Fruit fly (Drosophila melanogaster) S2 (cell line): ENCODE measurements around the gene asl.

ENCODE experiments used
- CG8478 ChIP-seq: fragments of >200 bp; optimal IDR thresholded peaks from 2 replicates; lab custom pipeline; 2018
- CTCF ChIP-seq, 2 experiments: fragments of >200 bp; optimal IDR thresholded peaks; 2 replicates each; lab custom pipeline; 2018

Gene asl

dm6 chr3R:5624115-5624878 is 18.0 kb upstream of the asl start, which contains the start of the genes Dph4, Spec2 and RpL13A:
Dph4 (minus strand) TSS chr3R:5624125.
Spec2 (minus strand) TSS chr3R:5624125.
RpL13A (plus strand) TSS chr3R:5624474.
- TF ChIP-seq CG8478 (lab: Kevin White, UChicago) (no peak), CTCF (optimal IDR thresholded peaks at IDR 0.05; lab: Kevin White, UChicago) (peak; percentile 47 to 55)

dm6 chr3R:5622985-5623630 is 16.8 kb upstream of the asl start:
- TF ChIP-seq CG8478 (lab: Kevin White, UChicago), result no peak

dm6 chr3R:5622406-5622752 is 16.0 kb upstream of the asl start:
- no peak for TF ChIP-seq CTCF (optimal IDR thresholded peaks at IDR 0.05; lab: Kevin White, UChicago)
- no peak for TF ChIP-seq CG8478 (lab: Kevin White, UChicago)

dm6 chr3R:5621714-5622405 is 15.5 kb upstream of the asl start:
- TF ChIP-seq CTCF (optimal IDR thresholded peaks at IDR 0.05; lab: Kevin White, UChicago) (no peak), CG8478 (lab: Kevin White, UChicago) (no peak)

dm6 chr3R:5620387-5620956 is 14.1 kb upstream of the asl start:
- TF ChIP-seq CTCF (optimal IDR thresholded peaks at IDR 0.05; lab: Kevin White, UChicago) (no peak), CG8478 (lab: Kevin White, UChicago) (no peak)

- TF ChIP-seq CTCF (optimal IDR thresholded peaks at IDR 0.05; lab: Kevin White, UChicago) (no peak), CG8478 (lab: Kevin White, UChicago) (no peak)
Observed at dm6 chr3R:5617923-5618623, 11.7 kb upstream of the asl start.

dm6 chr3R:5615484-5615883 is 9.1 kb upstream of the asl start:
- TF ChIP-seq CG8478 (lab: Kevin White, UChicago), result no peak
- TF ChIP-seq CTCF (optimal IDR thresholded peaks at IDR 0.05; lab: Kevin White, UChicago), result no peak

dm6 chr3R:5613114-5613443 is 6.7 kb upstream of the asl start, which contains the start of gene Atu:
Atu (plus strand) TSS chr3R:5613358.
- TF ChIP-seq CTCF (optimal IDR thresholded peaks at IDR 0.05; lab: Kevin White, UChicago), result no peak
- TF ChIP-seq CG8478 (lab: Kevin White, UChicago), result no peak

- TF ChIP-seq CTCF (optimal IDR thresholded peaks at IDR 0.05; lab: Kevin White, UChicago) (no peak), CG8478 (lab: Kevin White, UChicago) (no peak)
Observed at dm6 chr3R:5612372-5613113, 6.2 kb upstream of the asl start, which contains the start of gene Rga. Rga (minus strand) TSS chr3R:5613112.

dm6 chr3R:5611733-5612132 is 5.4 kb upstream of the asl start:
- peak in 1 of 2 experiments; percentile 42 for TF ChIP-seq CTCF (optimal IDR thresholded peaks at IDR 0.05; lab: Kevin White, UChicago)
- no peak for TF ChIP-seq CG8478 (lab: Kevin White, UChicago)

dm6 chr3R:5611167-5611566 is 4.8 kb upstream of the asl start:
- TF ChIP-seq CTCF (optimal IDR thresholded peaks at IDR 0.05; lab: Kevin White, UChicago), result no peak
- no peak for TF ChIP-seq CG8478 (lab: Kevin White, UChicago)

- TF ChIP-seq CG8478 (lab: Kevin White, UChicago) (no peak), CTCF (optimal IDR thresholded peaks at IDR 0.05; lab: Kevin White, UChicago) (no peak)
Observed at dm6 chr3R:5610656-5611055, 4.3 kb upstream of the asl start.

- TF ChIP-seq CTCF (optimal IDR thresholded peaks at IDR 0.05; lab: Kevin White, UChicago) (no peak), CG8478 (lab: Kevin White, UChicago) (no peak)
Observed at dm6 chr3R:5608422-5608821, 2.1 kb upstream of the asl start.
